Fruit fly (Drosophila melanogaster) whole organism, prepupa: ENCODE measurements around the gene CG4815.

Experiments
- CG15336 ChIP-seq: fragments of 200-800 bp; sonication (Bioruptor generic); IDR thresholded peaks from 2 replicates; pipeline ENCODE4 v1.3.6; 2022; ENCODE audit warnings: missing biosample characterization, missing genetic modification characterization
- CG31627 ChIP-seq: fragments of 200-800 bp; sonication (Bioruptor generic); optimal IDR thresholded peaks from 3 replicates; lab custom pipeline; 2016; ENCODE audit warnings: missing biosample characterization, missing genetic modification characterization
- CG6792 ChIP-seq: fragments of 200-800 bp; sonication (Bioruptor generic); optimal IDR thresholded peaks from 3 replicates; lab custom pipeline; 2016; ENCODE audit warnings: missing biosample characterization, missing genetic modification characterization
- CG8319 ChIP-seq: fragments of 200-800 bp; sonication (Bioruptor generic); optimal IDR thresholded peaks from 3 replicates; lab custom pipeline; 2016; ENCODE audit warnings: missing biosample characterization, missing genetic modification characterization
- Met ChIP-seq: fragments of 200-800 bp; sonication (Bioruptor generic); optimal IDR thresholded peaks from 3 replicates; lab custom pipeline; 2016; ENCODE audit warnings: missing biosample characterization, missing genetic modification characterization

DNA sequence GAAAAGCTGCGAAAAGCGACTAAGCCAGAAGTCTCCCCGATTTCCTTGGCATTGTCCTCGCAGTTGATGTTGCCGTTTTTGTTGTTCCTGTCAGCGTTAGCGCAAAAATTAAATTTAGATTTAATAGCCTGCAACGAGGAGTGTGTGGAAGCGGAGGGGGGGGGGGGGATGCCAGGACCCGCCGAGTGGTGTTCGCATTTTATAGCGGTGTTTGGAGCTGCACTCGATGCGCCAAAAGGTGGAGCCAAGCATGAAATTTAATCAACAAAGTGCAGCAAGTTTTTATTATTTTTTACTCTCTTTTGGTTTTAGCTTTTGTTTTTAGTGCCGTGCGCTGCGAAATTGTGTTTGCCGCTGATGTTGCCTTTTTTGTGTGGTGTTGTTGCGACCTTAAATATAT lies 24.5 kb upstream of the CG4815 start:
- TF ChIP-seq Met (GFP tag; lab: Kevin White, UChicago): no peak
- TF ChIP-seq CG6792 (GFP tag; lab: Kevin White, UChicago): no peak
- TF ChIP-seq CG31627 (GFP tag; lab: Kevin White, UChicago): no peak
- no peak for TF ChIP-seq CG15336 (GFP tag; lab: Robert Waterston, UW)
- no peak for TF ChIP-seq CG8319 (GFP tag; lab: Kevin White, UChicago)
